Worm (Caenorhabditis elegans): Measurements from ENCODE around the gene mig-23.

The mig-23 gene

ce11 chrX:5919097-5919496 is 29.6 kb downstream of the mig-23 start, which contains the start of gene capa-1:
Gene capa-1 (plus strand): TSS chrX:5919397.
- TF ChIP-seq unc-120 (tag; optimal IDR thresholded peaks at IDR 0.05; ENCODE audit: poor library complexity, severe bottlenecking): no peak
- TF ChIP-seq nhr-28 (tag; optimal IDR thresholded peaks at IDR 0.05): no peak
- TF ChIP-seq nhr-237 (tag; optimal IDR thresholded peaks at IDR 0.05): no peak
- no peak for TF ChIP-seq pha-4 (tag; optimal IDR thresholded peaks at IDR 0.05)
- TF ChIP-seq unc-39 (tag; optimal IDR thresholded peaks at IDR 0.05): no peak
- no peak for TF ChIP-seq nhr-2 (tag; optimal IDR thresholded peaks at IDR 0.05)
- no peak for TF ChIP-seq zip-8 (tag; optimal IDR thresholded peaks at IDR 0.05)
- no peak for TF ChIP-seq ceh-43 (GFP tag; optimal IDR thresholded peaks at IDR 0.05)
- TF ChIP-seq flh-1 (GFP tag; optimal IDR thresholded peaks at IDR 0.05): no peak
- TF ChIP-seq ztf-11 (tag; optimal IDR thresholded peaks at IDR 0.05): no peak
- no peak for TF ChIP-seq ceh-83 (GFP tag; optimal IDR thresholded peaks at IDR 0.05)
- no peak for TF ChIP-seq sptf-1 (tag; optimal IDR thresholded peaks at IDR 0.05)
- no peak for TF ChIP-seq mab-5 (tag; optimal IDR thresholded peaks at IDR 0.05)
- TF ChIP-seq hlh-1 (tag; optimal IDR thresholded peaks at IDR 0.05): no peak
- no peak for TF ChIP-seq ceh-39 (tag; optimal IDR thresholded peaks at IDR 0.05)
- TF ChIP-seq elt-1 (tag; optimal IDR thresholded peaks at IDR 0.05; ENCODE audit: borderline replicate concordance, insufficient read depth): no peak
- TF ChIP-seq snpc-4 (tag; optimal IDR thresholded peaks at IDR 0.05): no peak
- no peak for TF ChIP-seq tbx-8 (GFP tag; optimal IDR thresholded peaks at IDR 0.05)

ce11 chrX:5917284-5917683 is 31.4 kb downstream of the mig-23 start, which contains the start of gene Y23B4A.1:
Gene Y23B4A.1 (minus strand): TSS chrX:5917384.
- TF ChIP-seq zip-8 (tag; optimal IDR thresholded peaks at IDR 0.05) (no peak), nhr-76 (tag; optimal IDR thresholded peaks at IDR 0.05) (no peak), bed-3 (GFP tag; optimal IDR thresholded peaks at IDR 0.05) (no peak), lsy-2 (tag; optimal IDR thresholded peaks at IDR 0.05) (no peak), nhr-12 (tag; optimal IDR thresholded peaks at IDR 0.05) (no peak), sem-2 (GFP tag; optimal IDR thresholded peaks at IDR 0.05) (no peak), blmp-1 (tag; optimal IDR thresholded peaks at IDR 0.05) (no peak), cnd-1 (tag; optimal IDR thresholded peaks at IDR 0.05) (no peak), lin-13 (tag; optimal IDR thresholded peaks at IDR 0.05) (no peak), mls-2 (tag; optimal IDR thresholded peaks at IDR 0.05) (no peak), unc-62 (GFP tag; optimal IDR thresholded peaks at IDR 0.05) (no peak), nhr-2 (tag; optimal IDR thresholded peaks at IDR 0.05) (no peak), mab-5 (tag; optimal IDR thresholded peaks at IDR 0.05) (no peak), ceh-43 (GFP tag; optimal IDR thresholded peaks at IDR 0.05) (no peak), M03D4.4 (tag; optimal IDR thresholded peaks at IDR 0.05) (no peak), ceh-83 (GFP tag; optimal IDR thresholded peaks at IDR 0.05) (no peak), nhr-28 (tag; optimal IDR thresholded peaks at IDR 0.05) (no peak)

- no peak for TF ChIP-seq lsy-2 (tag; optimal IDR thresholded peaks at IDR 0.05)
- TF ChIP-seq nhr-237 (tag; optimal IDR thresholded peaks at IDR 0.05): no peak
- TF ChIP-seq unc-120 (tag; optimal IDR thresholded peaks at IDR 0.05; ENCODE audit: poor library complexity, severe bottlenecking): no peak
- TF ChIP-seq unc-39 (tag; optimal IDR thresholded peaks at IDR 0.05): no peak
- no peak for TF ChIP-seq bed-3 (GFP tag; optimal IDR thresholded peaks at IDR 0.05)
- no peak for TF ChIP-seq ceh-83 (GFP tag; optimal IDR thresholded peaks at IDR 0.05)
Measured at ce11 chrX:5905764-5906163, 42.9 kb downstream of the mig-23 start.

- TF ChIP-seq drap-1 (GFP tag; optimal IDR thresholded peaks at IDR 0.05) (no peak), pha-4 (tag; optimal IDR thresholded peaks at IDR 0.05) (no peak), cnd-1 (tag; optimal IDR thresholded peaks at IDR 0.05) (no peak), ceh-83 (GFP tag; optimal IDR thresholded peaks at IDR 0.05) (no peak), ham-2 (GFP tag; optimal IDR thresholded peaks at IDR 0.05) (no peak), mab-5 (tag; optimal IDR thresholded peaks at IDR 0.05) (no peak), blmp-1 (tag; optimal IDR thresholded peaks at IDR 0.05) (no peak), ztf-11 (tag; optimal IDR thresholded peaks at IDR 0.05) (no peak), tbx-8 (GFP tag; optimal IDR thresholded peaks at IDR 0.05) (no peak), flh-1 (GFP tag; optimal IDR thresholded peaks at IDR 0.05) (no peak)
Measured at ce11 chrX:5904603-5905081, 44.0 kb downstream of the mig-23 start, which contains the start of gene nlp-49. Gene nlp-49 (plus strand): TSS chrX:5904653.

- TF ChIP-seq ces-1 (GFP tag; optimal IDR thresholded peaks at IDR 0.05) (peak; percentile 74), M03D4.4 (tag; optimal IDR thresholded peaks at IDR 0.05) (no peak)
Measured at ce11 chrX:5903896-5904295, 44.8 kb downstream of the mig-23 start.
